Fruit fly (Drosophila melanogaster) whole organism, wandering third instar larva: ENCODE results near the gene SAK.

Experiments
- Abd-B ChIP-seq: fragments of >200 bp; optimal IDR thresholded peaks from 2 replicates; lab custom pipeline; 2017; ENCODE audit warnings: missing biosample characterization, missing genetic modification characterization
- CG32264 ChIP-seq: fragments of 200-800 bp; sonication (Bioruptor generic); optimal IDR thresholded peaks from 2 replicates; lab custom pipeline; 2016; ENCODE audit warnings: missing biosample characterization, missing genetic modification characterization
- CG9705 ChIP-seq: fragments of 200-800 bp; sonication (Bioruptor generic); optimal IDR thresholded peaks from 2 replicates; lab custom pipeline; 2018; ENCODE audit warnings: missing biosample characterization, mild to moderate bottlenecking, missing genetic modification characterization
- CrebA ChIP-seq: fragments of 200-800 bp; sonication (Bioruptor generic); optimal IDR thresholded peaks from 2 replicates; lab custom pipeline; 2016; ENCODE audit warnings: missing biosample characterization, mild to moderate bottlenecking, missing genetic modification characterization, borderline replicate concordance
- Dfd ChIP-seq: fragments of >200 bp; optimal IDR thresholded peaks from 2 replicates; lab custom pipeline; 2017; ENCODE audit warnings: missing biosample characterization, missing genetic modification characterization
- Dif ChIP-seq: fragments of 200-275, 200-300 bp; sonication (Bioruptor generic); optimal IDR thresholded peaks from 2 replicates; lab custom pipeline; 2018; ENCODE audit warnings: missing biosample characterization, missing genetic modification characterization; ENCODE audit not compliant: partially characterized antibody
- GATAd ChIP-seq: sonication (Bioruptor generic); optimal IDR thresholded peaks from 2 replicates; lab custom pipeline; 2016; ENCODE audit warnings: missing biosample characterization, missing genetic modification characterization
- HLH106 ChIP-seq: fragments of 200-800 bp; optimal IDR thresholded peaks from 3 replicates; lab custom pipeline; 2019; ENCODE audit warnings: missing biosample characterization, mild to moderate bottlenecking, missing genetic modification characterization, moderate library complexity
- Hnf4 ChIP-seq: fragments of 200-800 bp; sonication (Bioruptor generic); optimal IDR thresholded peaks from 2 replicates; lab custom pipeline; 2016; ENCODE audit warnings: missing biosample characterization, mild to moderate bottlenecking, missing genetic modification characterization
- Hr83 ChIP-seq: fragments of 200-300 bp; sonication (Bioruptor generic); optimal IDR thresholded peaks from 2 replicates; lab custom pipeline; 2016; ENCODE audit warnings: missing biosample characterization, mild to moderate bottlenecking, missing genetic modification characterization, moderate library complexity; ENCODE audit not compliant: poor library complexity, severe bottlenecking
- Jra ChIP-seq: sonication (Bioruptor generic); optimal IDR thresholded peaks from 2 replicates; lab custom pipeline; 2016; ENCODE audit warnings: missing biosample characterization, missing genetic modification characterization
- Mio ChIP-seq: sonication (Bioruptor generic); optimal IDR thresholded peaks from 2 replicates; lab custom pipeline; 2016; ENCODE audit warnings: missing biosample characterization, missing genetic modification characterization
- Myc ChIP-seq: fragments of >200 bp; optimal IDR thresholded peaks from 2 replicates; lab custom pipeline; 2017
- N ChIP-seq: fragments of >200 bp; optimal IDR thresholded peaks from 2 replicates; lab custom pipeline; 2018; ENCODE audit warnings: missing biosample characterization, missing external identifiers, missing genetic modification characterization
- OdsH ChIP-seq: fragments of 200-800 bp; sonication (Bioruptor generic); optimal IDR thresholded peaks from 2 replicates; lab custom pipeline; 2016; ENCODE audit warnings: missing biosample characterization, mild to moderate bottlenecking, missing genetic modification characterization
- Rel ChIP-seq, 2 experiments: fragments of 200-800 bp; sonication (Bioruptor generic) in 1 of 2; optimal IDR thresholded peaks; 2 replicates in 1 of 2; 3 replicates in 1 of 2; lab custom pipeline; 2016 to 2019; ENCODE audit warnings: mild to moderate bottlenecking in 2 of 2, missing biosample characterization in 2 of 2, missing genetic modification characterization in 2 of 2, moderate library complexity in 1 of 2
- Sp1 ChIP-seq: fragments of 200-800 bp; sonication (Bioruptor generic); optimal IDR thresholded peaks from 3 replicates; lab custom pipeline; 2019; ENCODE audit warnings: missing biosample characterization, mild to moderate bottlenecking, missing genetic modification characterization, moderate library complexity
- Vsx2 ChIP-seq: fragments of 200-300, 225-300 bp; sonication (Bioruptor generic); optimal IDR thresholded peaks from 2 replicates; lab custom pipeline; 2018; ENCODE audit warnings: missing biosample characterization, missing genetic modification characterization; ENCODE audit not compliant: partially characterized antibody
- br ChIP-seq: fragments of 200-800 bp; sonication (Bioruptor generic); optimal IDR thresholded peaks from 2 replicates; lab custom pipeline; 2016; ENCODE audit warnings: missing biosample characterization, missing genetic modification characterization
- dmrt93B ChIP-seq: fragments of 200-800 bp; sonication (Bioruptor generic); optimal IDR thresholded peaks from 2 replicates; lab custom pipeline; 2018; ENCODE audit warnings: missing biosample characterization, mild to moderate bottlenecking, missing genetic modification characterization
- dsf ChIP-seq: sonication (Bioruptor generic); optimal IDR thresholded peaks from 2 replicates; lab custom pipeline; 2016; ENCODE audit warnings: missing biosample characterization, missing genetic modification characterization, borderline replicate concordance
- foxo ChIP-seq, 2 experiments: fragments of 200-800 bp; sonication (Bioruptor generic); optimal IDR thresholded peaks; 2 replicates in 1 of 2; 3 replicates in 1 of 2; lab custom pipeline; 2016 to 2017; ENCODE audit warnings: missing biosample characterization in 2 of 2, missing genetic modification characterization in 2 of 2
- fru ChIP-seq: fragments of 200-800 bp; sonication (Bioruptor generic); optimal IDR thresholded peaks from 3 replicates; lab custom pipeline; 2016; ENCODE audit warnings: missing biosample characterization, mild to moderate bottlenecking, missing genetic modification characterization
- h ChIP-seq: fragments of 200-800 bp; sonication (Bioruptor generic); optimal IDR thresholded peaks from 3 replicates; lab custom pipeline; 2016; ENCODE audit warnings: missing biosample characterization, mild to moderate bottlenecking, missing genetic modification characterization
- jim ChIP-seq: fragments of 175-275, 200-325 bp; sonication (Bioruptor generic); optimal IDR thresholded peaks from 2 replicates; lab custom pipeline; 2016; ENCODE audit warnings: missing biosample characterization, mild to moderate bottlenecking, missing genetic modification characterization
- lola ChIP-seq: fragments of >200 bp; optimal IDR thresholded peaks from 2 replicates; lab custom pipeline; 2017; ENCODE audit warnings: missing biosample characterization, missing genetic modification characterization
- pan ChIP-seq: fragments of >200 bp; optimal IDR thresholded peaks from 2 replicates; lab custom pipeline; 2017
- psq ChIP-seq: fragments of 200-800 bp; sonication (Bioruptor generic); optimal IDR thresholded peaks from 3 replicates; lab custom pipeline; 2017; ENCODE audit warnings: missing biosample characterization, mild to moderate bottlenecking, missing genetic modification characterization, moderate library complexity
- rgr ChIP-seq: fragments of 200-800 bp; sonication (Bioruptor generic); optimal IDR thresholded peaks from 3 replicates; lab custom pipeline; 2016; ENCODE audit warnings: missing biosample characterization, mild to moderate bottlenecking, missing genetic modification characterization
- tai ChIP-seq: sonication (Bioruptor generic); optimal IDR thresholded peaks from 2 replicates; lab custom pipeline; 2016; ENCODE audit warnings: missing biosample characterization, missing genetic modification characterization
- usp ChIP-seq: fragments of >200 bp; optimal IDR thresholded peaks from 2 replicates; lab custom pipeline; 2017; ENCODE audit warnings: missing biosample characterization, missing genetic modification characterization
- woc ChIP-seq: sonication (Bioruptor generic); optimal IDR thresholded peaks from 2 replicates; lab custom pipeline; 2016; ENCODE audit warnings: missing biosample characterization, mild to moderate bottlenecking, missing genetic modification characterization

Gene SAK

DNA sequence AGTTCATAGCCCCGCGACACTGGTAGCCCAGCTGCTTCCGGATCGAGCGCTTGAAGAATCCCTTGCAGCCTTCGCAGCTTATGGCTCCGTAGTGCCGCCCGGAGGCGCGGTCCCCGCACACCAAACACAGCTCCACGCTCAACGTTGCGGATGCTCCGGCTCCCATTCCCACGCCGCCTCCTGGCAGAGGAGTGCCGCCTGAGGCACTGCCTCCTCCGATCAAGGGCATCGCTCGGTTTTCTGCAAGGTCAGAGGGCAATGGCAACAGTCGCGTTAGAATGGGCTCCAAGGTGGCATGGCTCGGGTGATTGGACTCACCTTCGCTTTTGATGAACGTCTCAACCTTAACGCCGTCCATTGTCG lies 19.2 kb downstream of the SAK start:
- TF ChIP-seq Rel (GFP tag; optimal IDR thresholded peaks at IDR 0.05; lab: Kevin White, UChicago) (no peak), Rel (tag; optimal IDR thresholded peaks at IDR 0.05; lab: Kevin White, UChicago) (no peak), jim (no peak), Abd-B (no peak), Jra (no peak), tai (GFP tag; lab: Kevin White, UChicago) (no peak), dsf (no peak), pan (lab: Kevin White, UChicago) (no peak), rgr (GFP tag; lab: Kevin White, UChicago) (no peak), Hr83 (GFP tag; lab: Kevin White, UChicago) (no peak), Dfd (GFP tag; lab: Kevin White, UChicago) (no peak), CG9705 (no peak), dmrt93B (GFP tag; lab: Kevin White, UChicago) (no peak), CrebA (GFP tag; lab: Kevin White, UChicago) (no peak), Sp1 (GFP tag; lab: Kevin White, UChicago) (no peak), lola (GFP tag; lab: Kevin White, UChicago) (no peak)

DNA sequence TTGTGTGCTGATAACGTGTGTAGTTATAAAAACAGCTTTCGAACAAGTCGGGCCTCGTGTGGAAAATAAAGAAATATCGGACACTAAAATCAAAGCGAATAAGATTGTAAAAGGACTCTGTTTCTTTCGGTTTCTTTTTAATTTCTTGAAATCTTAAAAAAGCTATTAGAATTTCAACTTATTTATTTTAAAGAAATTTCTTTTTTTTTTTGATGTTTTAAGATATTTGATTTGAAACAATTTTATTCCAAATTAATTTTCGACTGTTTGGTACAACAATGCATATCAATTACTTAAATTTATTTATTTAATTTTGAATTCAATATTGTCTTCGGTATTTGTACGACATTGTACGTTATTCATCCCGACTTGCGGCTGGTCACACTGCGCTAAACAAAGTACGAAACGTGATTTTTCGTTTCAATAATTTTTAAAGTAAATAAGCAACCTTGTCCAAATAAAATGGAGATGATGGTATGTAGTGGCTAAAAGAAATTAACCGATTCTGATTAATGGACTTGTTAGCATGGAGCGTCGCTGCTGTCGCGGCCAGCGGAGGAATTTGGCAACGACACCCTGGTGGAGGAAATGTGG lies 22.9 kb downstream of the SAK start, which contains the start of the genes CG7202 and CG7519:
CG7202 (minus strand) TSS at position 51 of the 594 bp plus-strand sequence.
CG7519 (plus strand) TSS at position 361 of the 594 bp plus-strand sequence.
- TF ChIP-seq Hnf4 (no peak), jim (no peak), CG9705 (no peak), Vsx2 (GFP tag; lab: Kevin White, UChicago) (peak; percentile 11), CrebA (GFP tag; lab: Kevin White, UChicago) (no peak), Myc (lab: Kevin White, UChicago) (no peak)

DNA sequence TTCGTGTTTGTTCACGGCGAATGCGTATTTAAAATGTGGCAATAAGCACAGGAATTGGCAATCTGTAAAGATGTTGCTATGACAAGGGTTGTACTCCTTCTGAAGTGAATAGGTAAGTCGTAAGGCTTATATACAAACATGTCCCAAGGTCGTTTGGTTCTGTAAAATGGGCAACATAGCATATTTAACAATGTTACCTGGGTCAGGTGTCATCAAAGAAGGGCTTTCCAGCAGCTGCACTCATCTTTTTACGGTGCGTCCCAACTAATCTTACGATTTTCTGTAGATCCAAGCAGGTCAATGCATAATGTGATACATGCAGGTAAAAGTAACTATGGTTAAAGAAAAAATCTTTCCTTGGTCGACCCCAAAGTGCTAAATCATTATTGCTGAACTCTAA lies 25.2 kb downstream of the SAK start, which contains the start of gene Neu2:
Neu2 (minus strand) TSS at position 101 of the 400 bp plus-strand sequence.
- TF ChIP-seq dmrt93B (GFP tag; lab: Kevin White, UChicago) (no peak), CG32264 (no peak), Dif (no peak), dsf (no peak), GATAd (GFP tag; lab: Kevin White, UChicago) (no peak), Hnf4 (no peak), fru (no peak), psq (GFP tag; lab: Kevin White, UChicago) (no peak), br (GFP tag; lab: Kevin White, UChicago) (no peak), Jra (no peak), Mio (GFP tag; lab: Kevin White, UChicago) (no peak), OdsH (GFP tag; lab: Kevin White, UChicago) (no peak), usp (no peak), Myc (lab: Kevin White, UChicago) (no peak), h (GFP tag; lab: Kevin White, UChicago) (no peak), HLH106 (tag; lab: Kevin White, UChicago) (no peak), foxo (GFP tag; optimal IDR thresholded peaks at IDR 0.05; lab: Kevin White, UChicago) (no peak), Rel (GFP tag; optimal IDR thresholded peaks at IDR 0.05; lab: Kevin White, UChicago) (no peak), Rel (tag; optimal IDR thresholded peaks at IDR 0.05; lab: Kevin White, UChicago) (no peak), Dfd (GFP tag; lab: Kevin White, UChicago) (no peak)

DNA sequence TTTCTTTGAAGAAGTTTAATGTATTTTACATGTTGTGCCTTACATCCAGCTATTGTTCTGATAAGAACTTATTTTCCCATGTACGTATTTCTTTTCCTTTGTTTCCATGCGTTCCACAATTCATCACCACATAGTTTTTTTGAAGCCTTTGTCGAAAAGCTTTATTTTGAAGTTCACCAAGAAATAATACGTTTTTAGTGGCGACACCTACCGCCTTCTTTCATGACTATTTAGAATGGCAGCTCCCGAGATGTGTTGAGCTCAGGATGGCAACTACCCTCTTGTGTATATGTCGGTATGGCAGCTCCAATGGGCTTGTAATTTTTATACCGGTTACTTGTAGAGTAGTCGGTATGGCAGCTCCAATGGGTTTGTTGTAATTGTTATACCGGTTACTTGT lies 31.9 kb downstream of the SAK start:
- TF ChIP-seq CG9705: no peak
- TF ChIP-seq Rel (GFP tag; optimal IDR thresholded peaks at IDR 0.05; lab: Kevin White, UChicago): no peak
- TF ChIP-seq Rel (tag; optimal IDR thresholded peaks at IDR 0.05; lab: Kevin White, UChicago): no peak
- no peak for TF ChIP-seq pan (lab: Kevin White, UChicago)
- TF ChIP-seq fru: no peak
- peak; percentile 98 for TF ChIP-seq Myc (lab: Kevin White, UChicago)
- peak; percentile 2 for TF ChIP-seq psq (GFP tag; lab: Kevin White, UChicago)
- no peak for TF ChIP-seq woc (GFP tag; lab: Kevin White, UChicago)
- no peak for TF ChIP-seq Dfd (GFP tag; lab: Kevin White, UChicago)
- no peak for TF ChIP-seq Abd-B
- TF ChIP-seq N (GFP tag; lab: Kevin White, UChicago): no peak
